Fruit fly (Drosophila melanogaster) Kc167 (cell line): ENCODE results near the gene emc.

Experiments used
- Myc ChIP-seq: fragments of >200 bp; optimal IDR thresholded peaks from 2 replicates; lab custom pipeline; 2017; ENCODE audit warnings: missing external identifiers
- h ChIP-seq: fragments of >200 bp; optimal IDR thresholded peaks from 3 replicates; lab custom pipeline; 2018; ENCODE audit warnings: missing external identifiers
- insv ChIP-seq: fragments of >200 bp; optimal IDR thresholded peaks from 3 replicates; lab custom pipeline; 2018; ENCODE audit warnings: missing external identifiers
- ttk ChIP-seq: sonication (Bioruptor generic); optimal IDR thresholded peaks from 2 replicates; lab custom pipeline; 2017; ENCODE audit warnings: missing external identifiers

DNA sequence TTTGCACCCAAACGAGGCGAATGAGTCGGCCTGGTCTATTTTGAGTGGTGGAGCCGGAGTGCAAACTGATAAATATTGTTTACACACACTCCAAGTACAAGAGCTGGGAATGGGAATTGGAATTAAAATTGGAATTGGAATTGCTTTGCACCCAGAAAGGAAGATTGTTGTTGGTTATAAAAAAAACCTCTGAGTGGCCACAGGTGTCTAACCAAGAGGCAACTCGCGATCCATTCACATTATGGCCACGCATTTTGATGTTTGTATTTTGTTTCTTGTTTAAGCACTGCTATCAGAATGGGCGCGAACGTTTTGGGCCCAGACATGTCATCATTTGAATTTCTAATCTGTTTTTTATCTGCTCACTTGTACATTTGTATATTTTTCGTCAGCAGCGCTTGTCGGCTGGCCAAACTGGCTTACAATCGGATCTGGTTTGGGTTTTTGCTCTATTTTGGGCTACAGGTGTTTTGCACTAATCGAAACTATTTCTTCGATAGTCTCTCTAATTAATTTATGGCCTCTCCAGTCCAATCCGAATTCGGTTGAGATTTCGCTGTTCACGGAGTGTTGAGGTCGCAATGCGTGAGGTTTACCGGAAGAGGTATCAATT, 32.6 kb downstream of the emc start:
- TF ChIP-seq insv (lab: Kevin White, UChicago) (no peak), Myc (lab: Kevin White, UChicago) (no peak), ttk (lab: Kevin White, UChicago) (no peak), h (lab: Kevin White, UChicago) (no peak)
